Fruit fly (Drosophila melanogaster): ENCODE measurements around the gene CG12729.

The CG12729 gene

dm6 chrX:5883394-5883793, 38.3 kb downstream of the CG12729 start:
- TF ChIP-seq Meics (GFP tag; optimal IDR thresholded peaks at IDR 0.05) (peak; percentile 46), HLHmδ (GFP tag; optimal IDR thresholded peaks at IDR 0.05) (no peak), Opbp (GFP tag; IDR thresholded peaks at IDR 0.05; ENCODE audit: partially characterized antibody) (peak; percentile 49; the same call in 1 of the 3 replicates), bbx (GFP tag; IDR thresholded peaks at IDR 0.05; ENCODE audit: partially characterized antibody) (no peak), Doc3 (GFP tag; IDR thresholded peaks at IDR 0.05; ENCODE audit: partially characterized antibody) (no peak), CG2116 (GFP tag; optimal IDR thresholded peaks at IDR 0.05) (peak; percentile 92), CG7786 (GFP tag; optimal IDR thresholded peaks at IDR 0.05) (no peak), CG2678 (tag; optimal IDR thresholded peaks at IDR 0.05) (no peak), CG15479 (GFP tag; optimal IDR thresholded peaks at IDR 0.05) (peak; percentile 24), so (GFP tag; IDR thresholded peaks at IDR 0.05) (no peak), org-1 (GFP tag; optimal IDR thresholded peaks at IDR 0.05) (no peak), Bgb (GFP tag; IDR thresholded peaks at IDR 0.05; ENCODE audit: partially characterized antibody) (peak; percentile 45; the same call in 1 of the 2 replicates), jing (GFP tag; optimal IDR thresholded peaks at IDR 0.05) (no peak), NC2β (GFP tag; optimal IDR thresholded peaks at IDR 0.05) (peak; percentile 33), CG6272 (GFP tag; IDR thresholded peaks at IDR 0.05) (no peak), ham (GFP tag; IDR thresholded peaks at IDR 0.05) (no peak), croc (GFP tag; conservative IDR thresholded peaks at IDR 0.05) (peak; percentile 25; the same call in 1 of the 3 replicates), CG17912 (GFP tag; optimal IDR thresholded peaks at IDR 0.05) (peak; percentile 70), Rx (GFP tag; IDR thresholded peaks at IDR 0.05) (no peak), CG5953 (GFP tag; IDR thresholded peaks at IDR 0.05) (no peak), lab (GFP tag; optimal IDR thresholded peaks at IDR 0.05) (peak; percentile 34), Poxn (GFP tag; IDR thresholded peaks at IDR 0.05) (no peak), CG10462 (GFP tag; optimal IDR thresholded peaks at IDR 0.05) (no peak), bigmax (GFP tag; optimal IDR thresholded peaks at IDR 0.05) (peak; percentile 3), toy (GFP tag; IDR thresholded peaks at IDR 0.05) (no peak), Nf-YC (tag; optimal IDR thresholded peaks at IDR 0.05) (peak; percentile 33), ftz-f1 (GFP tag; optimal IDR thresholded peaks at IDR 0.05) (no peak), ac (GFP tag; optimal IDR thresholded peaks at IDR 0.05) (no peak), bowl (GFP tag; IDR thresholded peaks at IDR 0.05) (no peak), lola (GFP tag; optimal IDR thresholded peaks at IDR 0.05) (no peak), CG18599 (GFP tag; optimal IDR thresholded peaks at IDR 0.05) (no peak), Hr78 (GFP tag; optimal IDR thresholded peaks at IDR 0.05) (no peak), esg (GFP tag; conservative IDR thresholded peaks at IDR 0.05) (no peak), kay (GFP tag; optimal IDR thresholded peaks at IDR 0.05) (no peak), kni (GFP tag; optimal IDR thresholded peaks at IDR 0.05) (no peak), onecut (GFP tag; IDR thresholded peaks at IDR 0.05) (peak; percentile 30; the same call in 1 of the 2 replicates), Oaz (GFP tag; IDR thresholded peaks at IDR 0.05) (no peak), hbn (GFP tag; IDR thresholded peaks at IDR 0.05; ENCODE audit: partially characterized antibody) (no peak), Oli (tag; optimal IDR thresholded peaks at IDR 0.05) (no peak), fd96Cb (tag; optimal IDR thresholded peaks at IDR 0.05) (no peak), tna (GFP tag; IDR thresholded peaks at IDR 0.05; ENCODE audit: partially characterized antibody) (no peak), tin (GFP tag; optimal IDR thresholded peaks at IDR 0.05) (peak; percentile 56), HmgD (GFP tag; optimal IDR thresholded peaks at IDR 0.05) (peak; percentile 73), CG1792 (GFP tag; optimal IDR thresholded peaks at IDR 0.05) (no peak), shn (GFP tag; optimal IDR thresholded peaks at IDR 0.05) (peak; percentile 12), stc (GFP tag; IDR thresholded peaks at IDR 0.05) (no peak), D19A (tag; optimal IDR thresholded peaks at IDR 0.05) (no peak), odd (GFP tag; optimal IDR thresholded peaks at IDR 0.05) (no peak), CG18619 (GFP tag; optimal IDR thresholded peaks at IDR 0.05) (peak; percentile 21), CG13296 (GFP tag; optimal IDR thresholded peaks at IDR 0.05) (no peak)
